Worm (Caenorhabditis elegans): Measurements from ENCODE around the gene srt-12.

ce11 chrV:4218268-4218667 is 24.1 kb downstream of the srt-12 start:
- TF ChIP-seq ref-1 (GFP tag; conservative IDR thresholded peaks at IDR 0.05) (no peak), med-1 (GFP tag; optimal IDR thresholded peaks at IDR 0.05; ENCODE audit: insufficient read depth) (no peak)

All from whole organism, midembryonic.